Fruit fly (Drosophila melanogaster) whole organism, pupa: ENCODE measurements around the gene Argk2.

Experiments used
- CG14655 ChIP-seq: fragments of 200-800 bp; sonication (Bioruptor generic); optimal IDR thresholded peaks from 3 replicates; lab custom pipeline; 2017; ENCODE audit warnings: mild to moderate bottlenecking, missing biosample characterization, missing genetic modification reagents, missing genetic modification characterization
- CG15710 ChIP-seq: fragments of 200-800 bp; sonication (Bioruptor generic); optimal IDR thresholded peaks from 2 replicates; lab custom pipeline; 2018; ENCODE audit warnings: missing biosample characterization, mild to moderate bottlenecking, missing genetic modification characterization, moderate library complexity
- CG32121 ChIP-seq: fragments of 200-800 bp; sonication (Bioruptor generic); IDR thresholded peaks from 2 replicates; pipeline ENCODE4 v1.3.6; 2022; ENCODE audit warnings: missing biosample characterization, missing genetic modification characterization
- CG4496 ChIP-seq: fragments of 200-800 bp; sonication (Bioruptor generic); IDR thresholded peaks from 3 replicates; pipeline ENCODE4 v1.3.6; 2022; ENCODE audit warnings: missing biosample characterization, missing genetic modification characterization
- CG9948 ChIP-seq: fragments of 200-800 bp; sonication (Bioruptor generic); optimal IDR thresholded peaks from 2 replicates; lab custom pipeline; 2018; ENCODE audit warnings: missing biosample characterization, mild to moderate bottlenecking, missing genetic modification characterization, moderate library complexity
- D1 ChIP-seq: fragments of 200-800 bp; sonication (Bioruptor generic); optimal IDR thresholded peaks from 2 replicates; lab custom pipeline; 2018; ENCODE audit warnings: missing biosample characterization, mild to moderate bottlenecking, missing genetic modification characterization, moderate library complexity
- Pif1B ChIP-seq: fragments of 200-800 bp; sonication (Bioruptor generic); optimal IDR thresholded peaks from 3 replicates; lab custom pipeline; 2016; ENCODE audit warnings: missing biosample characterization, missing genetic modification characterization
- gl ChIP-seq: fragments of 200-800 bp; sonication (Bioruptor generic); optimal IDR thresholded peaks from 2 replicates; lab custom pipeline; 2018; ENCODE audit warnings: missing biosample characterization, mild to moderate bottlenecking, missing genetic modification characterization

- TF ChIP-seq D1 (tag; lab: Kevin White, UChicago) (no peak), CG14655 (GFP tag; lab: Kevin White, UChicago) (no peak), CG4496 (GFP tag; lab: Robert Waterston, UW) (no peak), Pif1B (GFP tag; lab: Kevin White, UChicago) (no peak), CG9948 (no peak), CG32121 (GFP tag; lab: Robert Waterston, UW) (no peak), gl (tag; lab: Kevin White, UChicago) (no peak), CG15710 (tag; lab: Kevin White, UChicago) (no peak)
These were observed 47.8 kb downstream of the Argk2 start for dm6 chr3L:9094980-9095425.
